Worm (Caenorhabditis elegans): ENCODE results near the gene Y54G2A.38.

Y54G2A.38 gene

ce11 chrIV:2751568-2751967, 7.7 kb upstream of the Y54G2A.38 start, which contains the start of gene Y54G2A.41:
Y54G2A.41 (plus strand) TSS chrIV:2751868.
- no peak for TF ChIP-seq ceh-79 (tag; optimal IDR thresholded peaks at IDR 0.05)
- TF ChIP-seq B0261.1 (tag; optimal IDR thresholded peaks at IDR 0.05): no peak

- no peak for TF ChIP-seq nhr-90 (tag; optimal IDR thresholded peaks at IDR 0.05)
- no peak for TF ChIP-seq bed-1 (GFP tag; IDR thresholded peaks at IDR 0.05)
- TF ChIP-seq Y95B8A.8 (GFP tag; IDR thresholded peaks at IDR 0.05): no peak
- no peak for TF ChIP-seq nhr-80 (tag; optimal IDR thresholded peaks at IDR 0.05)
- TF ChIP-seq zim-3 (tag; optimal IDR thresholded peaks at IDR 0.05): no peak
- no peak for TF ChIP-seq nfyb-1 (GFP tag; IDR thresholded peaks at IDR 0.05)
- TF ChIP-seq die-1 (tag; optimal IDR thresholded peaks at IDR 0.05): no peak
- no peak for TF ChIP-seq tlf-1 (GFP tag; optimal IDR thresholded peaks at IDR 0.05)
- no peak for TF ChIP-seq ztf-25 (GFP tag; IDR thresholded peaks at IDR 0.05)
- no peak for TF ChIP-seq K12H6.12 (tag; optimal IDR thresholded peaks at IDR 0.05)
- TF ChIP-seq hlh-12 (tag; optimal IDR thresholded peaks at IDR 0.05): no peak
- TF ChIP-seq somi-1 (GFP tag; optimal IDR thresholded peaks at IDR 0.05): no peak
- no peak for TF ChIP-seq D2030.7 (GFP tag; IDR thresholded peaks at IDR 0.05)
- no peak for TF ChIP-seq ztf-6 (GFP tag; IDR thresholded peaks at IDR 0.05)
- no peak for TF ChIP-seq F57C9.4 (tag; optimal IDR thresholded peaks at IDR 0.05)
Observed at ce11 chrIV:2753541-2753940, 5.7 kb upstream of the Y54G2A.38 start.

- peak; percentile 93 for TF ChIP-seq hsf-1 (GFP tag; IDR thresholded peaks at IDR 0.05)
Observed at ce11 chrIV:2754832-2755231, 4.4 kb upstream of the Y54G2A.38 start.

- TF ChIP-seq ztf-25 (GFP tag; IDR thresholded peaks at IDR 0.05): 0 out of 2 replicates have a peak, but pooled peaks have one; percentile 58
- TF ChIP-seq madf-3 (GFP tag; IDR thresholded peaks at IDR 0.05): peak; percentile 72; the same call in 1 of the 2 replicates
- TF ChIP-seq F33H1.4 (GFP tag; IDR thresholded peaks at IDR 0.05): peak; percentile 46; the same call in 1 of the 2 replicates
- TF ChIP-seq Y53F4B.3 (GFP tag; IDR thresholded peaks at IDR 0.05): peak; percentile 76
- peak; percentile 71; the same call in 1 of the 2 replicates for TF ChIP-seq Y79H2A.3 (GFP tag; conservative IDR thresholded peaks at IDR 0.05)
- TF ChIP-seq ceh-40 (GFP tag; IDR thresholded peaks at IDR 0.05): peak; percentile 84
- 0 out of 2 replicates have a peak, but pooled peaks have one; percentile 32 for TF ChIP-seq attf-6 (GFP tag; IDR thresholded peaks at IDR 0.05)
- peak; percentile 86 for TF ChIP-seq Y95B8A.8 (GFP tag; IDR thresholded peaks at IDR 0.05)
- peak; percentile 53; the same call in 1 of the 2 replicates for TF ChIP-seq rcor-1 (GFP tag; IDR thresholded peaks at IDR 0.05)
- TF ChIP-seq ekl-4 (GFP tag; IDR thresholded peaks at IDR 0.05): peak; percentile 90
- TF ChIP-seq egl-18 (GFP tag; IDR thresholded peaks at IDR 0.05): peak; percentile 67; the same call in 1 of the 2 replicates
- TF ChIP-seq madf-6 (GFP tag; IDR thresholded peaks at IDR 0.05): peak; percentile 63
- peak; percentile 89 for TF ChIP-seq F39B2.1 (GFP tag; IDR thresholded peaks at IDR 0.05)
- peak; percentile 41; the same call in 1 of the 2 replicates for TF ChIP-seq pbrm-1 (GFP tag; IDR thresholded peaks at IDR 0.05)
- TF ChIP-seq aptf-3 (GFP tag; IDR thresholded peaks at IDR 0.05): peak; percentile 87
- peak; percentile 49 for TF ChIP-seq Y56A3A.18 (GFP tag; IDR thresholded peaks at IDR 0.05)
- TF ChIP-seq hsf-1 (GFP tag; IDR thresholded peaks at IDR 0.05): peak; percentile 99
- TF ChIP-seq ceh-100 (GFP tag; IDR thresholded peaks at IDR 0.05): peak; percentile 50; the same call in 1 of the 2 replicates
- peak; percentile 32; the same call in 1 of the 2 replicates for TF ChIP-seq ceh-91 (GFP tag; IDR thresholded peaks at IDR 0.05)
- TF ChIP-seq D2030.7 (GFP tag; IDR thresholded peaks at IDR 0.05): peak; percentile 72
- peak; percentile 64; the same call in 1 of the 2 replicates for TF ChIP-seq nfyb-1 (GFP tag; IDR thresholded peaks at IDR 0.05)
- TF ChIP-seq dox-1 (GFP tag; IDR thresholded peaks at IDR 0.05): peak; percentile 77
- TF ChIP-seq Y67H2A.10 (GFP tag; conservative IDR thresholded peaks at IDR 0.05): peak; percentile 32; the same call in 1 of the 2 replicates
- TF ChIP-seq B0019.2 (GFP tag; conservative IDR thresholded peaks at IDR 0.05): peak; percentile 34; the same call in 1 of the 2 replicates
Observed at ce11 chrIV:2755472-2755871, 3.8 kb upstream of the Y54G2A.38 start.
